Fruit fly (Drosophila melanogaster) whole organism, adult: ENCODE measurements around the gene Strump.
A peak's percentile ranks its signal among the peaks of the same experiment; 100 is the strongest.

Source experiments
- CG11617 ChIP-seq: fragments of 200-800 bp; sonication (Bioruptor generic); optimal IDR thresholded peaks from 2 replicates; lab custom pipeline; 2017; ENCODE audit warnings: mild to moderate bottlenecking, missing biosample characterization, missing genetic modification reagents, missing genetic modification characterization
- CG12768 ChIP-seq: fragments of 200-800 bp; sonication (Bioruptor generic); optimal IDR thresholded peaks from 2 replicates; lab custom pipeline; 2017; ENCODE audit warnings: missing biosample characterization, missing genetic modification characterization, mild to moderate bottlenecking, moderate library complexity, missing genetic modification reagents
- CG14711 ChIP-seq: fragments of 200-800 bp; sonication (Bioruptor generic); optimal IDR thresholded peaks from 2 replicates; lab custom pipeline; 2018; ENCODE audit warnings: missing biosample characterization, mild to moderate bottlenecking, missing genetic modification characterization, moderate library complexity
- CG1620 ChIP-seq: fragments of 200-800 bp; sonication (Bioruptor generic); optimal IDR thresholded peaks from 2 replicates; lab custom pipeline; 2016; ENCODE audit warnings: missing biosample characterization, missing genetic modification characterization
- CG33017 ChIP-seq: fragments of 200-800 bp; sonication (Bioruptor generic); optimal IDR thresholded peaks from 2 replicates; lab custom pipeline; 2018; ENCODE audit warnings: missing biosample characterization, mild to moderate bottlenecking, missing genetic modification characterization, moderate library complexity
- CG5204 ChIP-seq: fragments of 200-800 bp; sonication (Bioruptor generic); optimal IDR thresholded peaks from 2 replicates; lab custom pipeline; 2016; ENCODE audit warnings: missing biosample characterization, missing genetic modification characterization
- CG7045 ChIP-seq: fragments of 200-800 bp; sonication (Bioruptor generic); optimal IDR thresholded peaks from 2 replicates; lab custom pipeline; 2017; ENCODE audit warnings: missing biosample characterization, mild to moderate bottlenecking, missing genetic modification characterization
- CG7101 ChIP-seq: fragments of 200-800 bp; sonication (Bioruptor generic); optimal IDR thresholded peaks from 2 replicates; lab custom pipeline; 2018; ENCODE audit warnings: missing biosample characterization, mild to moderate bottlenecking, missing genetic modification characterization, moderate library complexity
- Clk ChIP-seq: fragments of 200-800 bp; sonication (Bioruptor generic); optimal IDR thresholded peaks from 2 replicates; lab custom pipeline; 2017; ENCODE audit warnings: missing biosample characterization, missing genetic modification characterization
- Crg-1 ChIP-seq: fragments of 200-800 bp; sonication (Bioruptor generic); optimal IDR thresholded peaks from 2 replicates; lab custom pipeline; 2016; ENCODE audit warnings: missing biosample characterization, missing genetic modification characterization
- Hr96 ChIP-seq: fragments of 200-800 bp; sonication (Bioruptor generic); optimal IDR thresholded peaks from 2 replicates; lab custom pipeline; 2016; ENCODE audit warnings: missing biosample characterization, missing genetic modification characterization
- Mnt ChIP-seq: fragments of 200-800 bp; sonication (Bioruptor generic); optimal IDR thresholded peaks from 2 replicates; lab custom pipeline; 2016; ENCODE audit warnings: missing biosample characterization, mild to moderate bottlenecking, missing genetic modification characterization
- bab1 ChIP-seq: fragments of 200-800 bp; sonication (Bioruptor generic); optimal IDR thresholded peaks from 3 replicates; lab custom pipeline; 2019; ENCODE audit warnings: missing biosample characterization, mild to moderate bottlenecking, missing genetic modification characterization, moderate library complexity
- cic ChIP-seq: fragments of 200-800 bp; sonication (Bioruptor generic); optimal IDR thresholded peaks from 2 replicates; lab custom pipeline; 2017; ENCODE audit warnings: missing biosample characterization, mild to moderate bottlenecking, missing genetic modification characterization, moderate library complexity
- cnc ChIP-seq, 2 experiments: fragments of >200 bp; optimal IDR thresholded peaks; 2 replicates each; lab custom pipeline; 2017
- kay ChIP-seq: fragments of 200-800 bp; sonication (Bioruptor generic); peaks from one replicate; lab custom pipeline; 2016; ENCODE audit warnings: missing biosample characterization, missing genetic modification characterization, borderline replicate concordance
- ovo ChIP-seq: fragments of 200-800 bp; sonication (Bioruptor generic); optimal IDR thresholded peaks from 2 replicates; lab custom pipeline; 2016; ENCODE audit warnings: missing biosample characterization, missing genetic modification characterization
- pad ChIP-seq: fragments of 200-800 bp; sonication (Bioruptor generic); optimal IDR thresholded peaks from 3 replicates; lab custom pipeline; 2017; ENCODE audit warnings: missing biosample characterization, missing genetic modification characterization, mild to moderate bottlenecking, moderate library complexity, missing genetic modification reagents
- tj ChIP-seq: fragments of 200-800 bp; sonication (Bioruptor generic); optimal IDR thresholded peaks from 3 replicates; lab custom pipeline; 2017; ENCODE audit warnings: missing biosample characterization, mild to moderate bottlenecking, missing genetic modification characterization, moderate library complexity
- toe ChIP-seq: fragments of 200-800 bp; sonication (Bioruptor generic); optimal IDR thresholded peaks from 2 replicates; lab custom pipeline; 2016; ENCODE audit warnings: missing biosample characterization, missing genetic modification characterization

The Strump gene

dm6 chr3L:16113607-16114337 lies 8.0 kb upstream of the Strump start:
- TF ChIP-seq cic (GFP tag; lab: Kevin White, UChicago) (peak; percentile 88), pad (peak; percentile 65), Mnt (GFP tag; lab: Kevin White, UChicago) (peak; percentile 97), ovo (GFP tag; lab: Kevin White, UChicago) (peak; percentile 62), CG14711 (tag; lab: Kevin White, UChicago) (peak; percentile 83), toe (no peak), CG11617 (peak; percentile 98), CG1620 (peak; percentile 81), CG7101 (tag; lab: Kevin White, UChicago) (peak; percentile 89), CG33017 (tag; lab: Kevin White, UChicago) (peak; percentile 79), Clk (GFP tag; lab: Kevin White, UChicago) (peak; percentile 83), cnc (optimal IDR thresholded peaks at IDR 0.05; lab: Kevin White, UChicago) (no peak), tj (GFP tag; lab: Kevin White, UChicago) (peak; percentile 91), bab1 (GFP tag; lab: Kevin White, UChicago) (peak; percentile 89), CG5204 (GFP tag; lab: Kevin White, UChicago) (no peak), Crg-1 (GFP tag; lab: Kevin White, UChicago) (peak; percentile 83), CG7045 (peak; percentile 88), Hr96 (GFP tag; lab: Kevin White, UChicago) (no peak), CG12768 (peak; percentile 90), kay (GFP tag; lab: Kevin White, UChicago) (no peak)

- TF ChIP-seq bab1 (GFP tag; lab: Kevin White, UChicago) (peak; percentile 93), cic (GFP tag; lab: Kevin White, UChicago) (peak; percentile 83), cnc (optimal IDR thresholded peaks at IDR 0.05; lab: Kevin White, UChicago) (no peak), CG7101 (tag; lab: Kevin White, UChicago) (peak; percentile 79), CG7045 (peak; percentile 86), Crg-1 (GFP tag; lab: Kevin White, UChicago) (peak; percentile 76), CG5204 (GFP tag; lab: Kevin White, UChicago) (no peak), CG33017 (tag; lab: Kevin White, UChicago) (peak; percentile 88), kay (GFP tag; lab: Kevin White, UChicago) (no peak), Hr96 (GFP tag; lab: Kevin White, UChicago) (peak; percentile 93), Clk (GFP tag; lab: Kevin White, UChicago) (peak; percentile 71), tj (GFP tag; lab: Kevin White, UChicago) (peak; percentile 93), Mnt (GFP tag; lab: Kevin White, UChicago) (peak; percentile 90), ovo (GFP tag; lab: Kevin White, UChicago) (peak; percentile 32), pad (peak; percentile 72), toe (peak; percentile 90), CG1620 (peak; percentile 89), CG11617 (peak; percentile 90), CG12768 (peak; percentile 92), CG14711 (tag; lab: Kevin White, UChicago) (no peak)
These were observed 6.7 kb downstream of the Strump start, which contains the start of gene Pgm1 for dm6 chr3L:16128481-16128972. Gene Pgm1, minus strand, starts transcription at chr3L:16128531.

DNA sequence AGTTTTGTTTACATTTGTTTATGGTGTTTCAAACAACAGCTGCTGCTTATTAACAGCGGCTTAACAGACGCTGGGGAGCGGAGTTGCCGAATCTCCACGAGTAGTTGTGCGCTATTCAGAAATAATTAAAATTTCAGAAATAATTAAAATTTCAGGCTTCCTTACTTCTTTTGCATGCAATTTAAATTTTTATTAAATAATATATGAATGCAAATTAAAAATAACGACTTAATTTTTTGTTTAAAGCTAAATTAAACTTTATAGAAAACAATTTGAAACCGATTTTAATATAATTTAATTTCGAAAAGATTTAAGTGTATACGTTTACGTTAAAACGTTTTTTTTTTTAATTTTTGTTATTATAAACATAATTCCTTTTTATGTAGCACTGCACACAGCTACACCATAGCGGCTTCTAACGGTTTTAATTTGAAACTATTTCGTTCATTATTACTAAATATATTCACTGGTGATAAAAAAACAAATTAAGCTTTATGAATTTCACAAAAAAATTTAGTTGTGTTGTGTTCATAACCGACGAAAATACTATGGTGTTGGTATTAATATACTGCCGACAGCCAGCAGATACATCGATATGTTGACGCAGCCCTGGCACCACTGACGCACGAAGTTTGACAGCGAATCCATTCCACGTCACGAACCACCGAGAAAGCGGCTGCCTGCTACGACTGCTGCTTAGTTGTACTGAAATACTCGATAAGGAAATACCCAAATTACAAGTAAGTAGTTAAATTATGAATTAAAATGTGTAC lies 7.4 kb downstream of the Strump start, which contains the start of gene SsRbeta:
Gene SsRbeta (plus strand): TSS at position 645 of the 773 bp plus-strand sequence.
- TF ChIP-seq Crg-1 (GFP tag; lab: Kevin White, UChicago), result peak; percentile 29
- TF ChIP-seq cic (GFP tag; lab: Kevin White, UChicago), result peak; percentile 27
- no peak for TF ChIP-seq CG5204 (GFP tag; lab: Kevin White, UChicago)
- no peak for TF ChIP-seq kay (GFP tag; lab: Kevin White, UChicago)
- no peak for TF ChIP-seq CG12768
- TF ChIP-seq ovo (GFP tag; lab: Kevin White, UChicago), result peak; percentile 16
- no peak for TF ChIP-seq tj (GFP tag; lab: Kevin White, UChicago)
- no peak for TF ChIP-seq Clk (GFP tag; lab: Kevin White, UChicago)
- TF ChIP-seq CG14711 (tag; lab: Kevin White, UChicago), result peak; percentile 88
- TF ChIP-seq pad, result no peak
- TF ChIP-seq CG11617, result peak; percentile 34
- TF ChIP-seq CG7101 (tag; lab: Kevin White, UChicago), result peak; percentile 37
- TF ChIP-seq bab1 (GFP tag; lab: Kevin White, UChicago), result peak; percentile 24
- TF ChIP-seq Hr96 (GFP tag; lab: Kevin White, UChicago), result no peak
- TF ChIP-seq CG33017 (tag; lab: Kevin White, UChicago), result no peak
- peak; percentile 48 for TF ChIP-seq Mnt (GFP tag; lab: Kevin White, UChicago)

DNA sequence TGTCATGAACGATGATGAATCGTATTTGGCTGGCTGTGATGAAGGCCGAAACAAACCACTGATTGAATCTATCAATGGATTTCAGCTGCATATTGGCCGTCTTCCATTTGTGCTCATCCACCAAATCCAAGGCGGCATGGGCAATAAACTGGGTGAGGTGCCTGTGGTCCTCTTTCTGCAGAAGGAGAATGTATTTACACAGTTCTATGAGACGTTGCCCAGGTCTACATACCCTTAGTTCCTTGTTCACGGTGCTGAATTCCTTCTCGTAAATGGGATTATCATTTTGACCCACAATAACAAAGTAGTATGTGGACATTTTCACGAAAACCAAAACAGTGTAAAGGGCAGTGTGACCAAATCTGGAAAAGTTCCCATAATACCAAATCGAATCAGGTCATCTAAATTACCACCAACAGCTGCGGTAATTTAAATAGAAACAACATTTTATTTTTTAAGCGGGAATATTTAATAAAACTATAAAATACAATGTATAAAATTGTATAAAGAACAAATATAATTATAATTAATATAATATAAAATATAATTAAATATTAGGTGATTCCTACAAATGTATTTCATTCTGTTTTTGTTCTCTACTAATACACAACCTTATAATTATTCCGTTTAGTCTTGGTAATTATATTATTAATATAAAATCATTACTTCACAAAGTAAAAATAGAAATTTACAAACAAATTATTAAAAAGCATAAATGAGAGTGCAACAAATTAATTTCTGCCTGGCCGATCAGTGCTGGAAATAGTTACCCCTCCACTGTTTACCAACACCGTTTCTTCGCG lies 9.7 kb downstream of the Strump start, which contains the start of the genes Trs20 and elg1:
Gene Trs20 (minus strand): TSS at position 369 of the 803 bp plus-strand sequence.
Gene elg1 (plus strand): TSS at position 765 of the 803 bp plus-strand sequence.
- TF ChIP-seq cnc (optimal IDR thresholded peaks at IDR 0.05; lab: Kevin White, UChicago), result no peak
- peak; percentile 24 for TF ChIP-seq cic (GFP tag; lab: Kevin White, UChicago)
- TF ChIP-seq tj (GFP tag; lab: Kevin White, UChicago), result peak; percentile 37
- TF ChIP-seq Mnt (GFP tag; lab: Kevin White, UChicago), result peak; percentile 73
- peak; percentile 38 for TF ChIP-seq CG1620
- TF ChIP-seq CG14711 (tag; lab: Kevin White, UChicago), result peak; percentile 71
- peak; percentile 56 for TF ChIP-seq CG7045
- peak; percentile 67 for TF ChIP-seq CG11617
- TF ChIP-seq CG12768, result peak; percentile 81
- TF ChIP-seq toe, result no peak
- TF ChIP-seq Crg-1 (GFP tag; lab: Kevin White, UChicago), result peak; percentile 82
- peak; percentile 81 for TF ChIP-seq pad
- peak; percentile 58 for TF ChIP-seq ovo (GFP tag; lab: Kevin White, UChicago)
- TF ChIP-seq CG7101 (tag; lab: Kevin White, UChicago), result peak; percentile 79
- TF ChIP-seq bab1 (GFP tag; lab: Kevin White, UChicago), result no peak
- TF ChIP-seq CG33017 (tag; lab: Kevin White, UChicago), result peak; percentile 72
